Worm (Caenorhabditis elegans): Measurements from ENCODE around the gene R02C2.1.

DNA sequence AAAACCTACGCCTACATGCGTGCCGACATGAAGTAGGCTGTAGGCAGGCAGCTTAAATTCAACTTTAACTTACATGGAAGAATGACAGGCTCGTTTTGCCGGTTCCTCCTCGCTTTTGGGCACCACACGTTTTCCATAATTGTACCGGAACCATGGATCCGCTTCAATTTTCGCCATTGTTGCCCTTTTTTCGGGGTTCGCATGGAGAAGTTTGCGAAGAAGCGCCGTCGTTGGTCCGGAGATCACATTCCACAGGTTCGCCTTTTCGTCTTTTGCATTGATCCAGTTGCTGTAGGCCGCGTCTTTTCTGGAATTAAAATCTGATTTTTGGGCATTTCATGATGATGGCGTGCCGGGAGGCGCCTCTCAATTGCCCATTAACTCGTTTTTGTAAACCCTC is 982 bp downstream of the R02C2.1 start:
- TF ChIP-seq tra-4 (tag; optimal IDR thresholded peaks at IDR 0.05) (no peak), pes-1 (GFP tag; IDR thresholded peaks at IDR 0.05) (no peak), ama-1 (optimal IDR thresholded peaks at IDR 0.05) (no peak), B0310.2 (tag; optimal IDR thresholded peaks at IDR 0.05) (no peak), tbx-37 (GFP tag; conservative IDR thresholded peaks at IDR 0.05) (no peak), hnd-1 (tag; optimal IDR thresholded peaks at IDR 0.05) (no peak), aly-1 (tag; optimal IDR thresholded peaks at IDR 0.05) (no peak), F13C5.2 (tag; optimal IDR thresholded peaks at IDR 0.05) (no peak), hmbx-1 (tag; optimal IDR thresholded peaks at IDR 0.05) (no peak), sea-1 (GFP tag; conservative IDR thresholded peaks at IDR 0.05) (no peak), ceh-36 (tag; optimal IDR thresholded peaks at IDR 0.05) (no peak)
